Fruit fly (Drosophila melanogaster): ENCODE data around the gene Vps45.

The Vps45 gene

DNA sequence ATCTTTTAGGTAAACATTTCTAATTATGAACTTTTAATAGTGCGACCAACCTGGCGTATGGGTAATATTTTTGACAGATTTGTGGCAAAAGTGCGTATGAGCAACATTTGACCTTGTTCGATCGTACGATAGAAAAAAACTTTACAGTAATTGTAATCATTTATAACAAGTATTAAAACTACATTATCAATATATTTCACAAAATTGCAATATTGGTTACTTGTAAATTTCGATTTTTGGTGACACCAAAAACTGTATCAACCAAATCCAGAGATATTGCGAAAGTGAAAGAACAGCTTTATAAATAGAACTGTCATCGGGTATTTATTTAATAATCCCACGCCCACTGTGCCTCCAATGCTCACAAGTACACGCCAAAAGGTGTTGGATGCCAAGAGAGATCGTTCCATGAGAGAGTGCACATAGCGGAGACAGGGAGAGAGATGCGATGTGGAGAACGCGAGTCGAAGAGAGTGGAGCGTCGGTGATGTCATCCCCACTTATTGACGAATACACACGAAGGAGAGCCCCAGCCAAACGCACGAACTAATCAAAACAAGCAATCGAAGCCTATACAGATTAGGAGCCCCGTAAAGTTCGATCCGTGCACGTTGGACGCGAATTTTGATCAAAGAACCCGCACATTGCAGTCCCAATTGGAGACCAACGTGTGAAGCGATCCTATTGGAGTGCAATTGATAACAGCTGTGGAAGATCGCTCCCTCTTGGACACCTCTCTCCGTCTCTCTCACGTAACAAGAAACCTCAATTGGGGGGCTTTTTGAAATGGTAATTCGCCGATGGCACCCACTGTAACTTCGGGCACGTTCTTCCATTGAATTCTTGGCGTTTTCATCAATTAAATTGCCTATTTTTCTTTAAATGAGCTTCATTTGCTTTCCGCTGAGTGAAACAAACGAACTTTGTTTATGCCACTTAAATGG, 30.3 kb upstream of the Vps45 start (continued):
- TF ChIP-seq lola (GFP tag; optimal IDR thresholded peaks at IDR 0.05), result peak in 1 of 3 experiments; percentile 95
- TF ChIP-seq CG8281 (tag; optimal IDR thresholded peaks at IDR 0.05), result peak; percentile 83
- TF ChIP-seq vfl (GFP tag; optimal IDR thresholded peaks at IDR 0.05), result peak; percentile 94
- TF ChIP-seq CG5180 (GFP tag; optimal IDR thresholded peaks at IDR 0.05), result peak; percentile 84
- TF ChIP-seq ind (GFP tag; optimal IDR thresholded peaks at IDR 0.05), result peak; percentile 96
- peak; percentile 98 for TF ChIP-seq Oli (tag; optimal IDR thresholded peaks at IDR 0.05)
- TF ChIP-seq CG1603 (tag; optimal IDR thresholded peaks at IDR 0.05), result peak; percentile 74
- TF ChIP-seq CG2678 (tag; optimal IDR thresholded peaks at IDR 0.05), result peak; percentile 99
- peak; percentile 39 for TF ChIP-seq HLHmδ (GFP tag; optimal IDR thresholded peaks at IDR 0.05)
- TF ChIP-seq caup (GFP tag; optimal IDR thresholded peaks at IDR 0.05; ENCODE audit: severe bottlenecking), result peak; percentile 95
- TF ChIP-seq CG9817 (tag; optimal IDR thresholded peaks at IDR 0.05), result peak; percentile 91
- TF ChIP-seq zf30C (GFP tag; optimal IDR thresholded peaks at IDR 0.05), result no peak
- peak; percentile 93 for TF ChIP-seq Atf6 (GFP tag; IDR thresholded peaks at IDR 0.05)
- peak; percentile 80 for TF ChIP-seq mirr (GFP tag; optimal IDR thresholded peaks at IDR 0.05)
- TF ChIP-seq zen (tag; optimal IDR thresholded peaks at IDR 0.05), result peak; percentile 72
- peak; percentile 94 for TF ChIP-seq fd3F (GFP tag; optimal IDR thresholded peaks at IDR 0.05)
- TF ChIP-seq tna (GFP tag; IDR thresholded peaks at IDR 0.05; ENCODE audit: partially characterized antibody), result no peak
- no peak for TF ChIP-seq pita (GFP tag; optimal IDR thresholded peaks at IDR 0.05)
- peak; percentile 69 for TF ChIP-seq H2.0 (GFP tag; IDR thresholded peaks at IDR 0.05)
- peak; percentile 85 for TF ChIP-seq CG8290 (GFP tag; optimal IDR thresholded peaks at IDR 0.05)
- TF ChIP-seq CG8290 (tag; optimal IDR thresholded peaks at IDR 0.05), result peak; percentile 71 to 77
- TF ChIP-seq CG11247 (GFP tag; IDR thresholded peaks at IDR 0.05), result peak; percentile 73; the same call in 1 of the 2 replicates
- peak; percentile 97 for TF ChIP-seq CG13775 (GFP tag; optimal IDR thresholded peaks at IDR 0.05)
- peak; percentile 96 for TF ChIP-seq CG18476 (GFP tag; optimal IDR thresholded peaks at IDR 0.05)
- TF ChIP-seq CG16779 (GFP tag; IDR thresholded peaks at IDR 0.05), result peak; percentile 67; the same call in 1 of the 2 replicates
- TF ChIP-seq pho (GFP tag; optimal IDR thresholded peaks at IDR 0.05), result peak; percentile 95
- TF ChIP-seq CG11696 (GFP tag; IDR thresholded peaks at IDR 0.05), result peak; percentile 61
- peak; percentile 87 for TF ChIP-seq CG13123 (GFP tag; optimal IDR thresholded peaks at IDR 0.05)
- TF ChIP-seq CG15073 (GFP tag; optimal IDR thresholded peaks at IDR 0.05), result peak; percentile 71
- peak; percentile 80 for TF ChIP-seq btn (GFP tag; optimal IDR thresholded peaks at IDR 0.05)
- TF ChIP-seq Elba2 (GFP tag; optimal IDR thresholded peaks at IDR 0.05), result peak; percentile 62
- TF ChIP-seq Dref (GFP tag; IDR thresholded peaks at IDR 0.05), result no peak
- peak; percentile 89 for TF ChIP-seq CG30431 (GFP tag; optimal IDR thresholded peaks at IDR 0.05)
- peak; percentile 63 for TF ChIP-seq ap (GFP tag; IDR thresholded peaks at IDR 0.05)
- TF ChIP-seq CG2889 (GFP tag; IDR thresholded peaks at IDR 0.05), result peak; percentile 71; the same call in 1 of the 3 replicates
- peak in 1 of 2 experiments; percentile 94 for TF ChIP-seq Hr78 (GFP tag; optimal IDR thresholded peaks at IDR 0.05)
- TF ChIP-seq exex (tag; optimal IDR thresholded peaks at IDR 0.05), result peak; percentile 44
- no peak for TF ChIP-seq sna (GFP tag; IDR thresholded peaks at IDR 0.05; ENCODE audit: partially characterized antibody)
- TF ChIP-seq CG18599 (GFP tag; optimal IDR thresholded peaks at IDR 0.05), result peak; percentile 97
- peak; percentile 86 for TF ChIP-seq CG4404 (GFP tag; IDR thresholded peaks at IDR 0.05)
- TF ChIP-seq CG12391 (tag; optimal IDR thresholded peaks at IDR 0.05), result peak; percentile 94
- peak; percentile 27 for TF ChIP-seq pfk (GFP tag; optimal IDR thresholded peaks at IDR 0.05)
- peak; percentile 2 for TF ChIP-seq bigmax (GFP tag; optimal IDR thresholded peaks at IDR 0.05)
- peak; percentile 50 for TF ChIP-seq ftz-f1 (GFP tag; optimal IDR thresholded peaks at IDR 0.05)
- peak; percentile 86 for TF ChIP-seq crc (GFP tag; optimal IDR thresholded peaks at IDR 0.05)
- TF ChIP-seq NFAT (GFP tag; IDR thresholded peaks at IDR 0.05), result peak; percentile 56
- TF ChIP-seq stc (GFP tag; IDR thresholded peaks at IDR 0.05), result peak; percentile 74

All from whole organism, embryonic.